Worm (Caenorhabditis elegans) whole organism, late embryonic: ENCODE measurements around the gene T20B12.7.

Experiments
- C38D4.7 ChIP-seq: fragments of 200-800 bp; sonication (Bioruptor generic); optimal IDR thresholded peaks from 2 replicates; lab custom pipeline; 2018; ENCODE audit warnings: mild to moderate bottlenecking, missing genetic modification characterization, moderate library complexity, missing compliant biosample characterization
- K02D7.2 ChIP-seq: sonication (generic microtip); optimal IDR thresholded peaks from 2 replicates; lab custom pipeline; 2017; ENCODE audit warnings: mild to moderate bottlenecking, missing genetic modification characterization, missing compliant biosample characterization
- T23F11.4 ChIP-seq: fragments of 200-800 bp; sonication (Bioruptor generic); optimal IDR thresholded peaks from 2 replicates; lab custom pipeline; 2018; ENCODE audit warnings: mild to moderate bottlenecking, missing genetic modification characterization, missing compliant biosample characterization
- Y22D7AL.16 ChIP-seq: sonication (generic microtip); optimal IDR thresholded peaks from 2 replicates; lab custom pipeline; 2016; ENCODE audit warnings: missing genetic modification characterization, missing compliant biosample characterization
- ama-1 ChIP-seq: fragments of 150-350 bp; optimal IDR thresholded peaks from 2 replicates; lab custom pipeline; 2014
- ceh-18 ChIP-seq: sonication (generic microtip); optimal IDR thresholded peaks from 2 replicates; lab custom pipeline; 2016; ENCODE audit warnings: missing genetic modification characterization, missing compliant biosample characterization
- ceh-19 ChIP-seq: fragments of 200-800 bp; sonication (Bioruptor generic); optimal IDR thresholded peaks from 2 replicates; lab custom pipeline; 2018; ENCODE audit warnings: mild to moderate bottlenecking, missing genetic modification characterization, missing compliant biosample characterization
- ceh-31 ChIP-seq: sonication (generic microtip); optimal IDR thresholded peaks from 2 replicates; lab custom pipeline; 2016; ENCODE audit warnings: missing genetic modification characterization, missing compliant biosample characterization
- ceh-34 ChIP-seq: sonication (generic microtip); optimal IDR thresholded peaks from 2 replicates; lab custom pipeline; 2016; ENCODE audit warnings: mild to moderate bottlenecking, missing genetic modification characterization, missing compliant biosample characterization
- ceh-6 ChIP-seq: fragments of 200-800 bp; sonication (Bioruptor generic); optimal IDR thresholded peaks from 2 replicates; lab custom pipeline; 2018; ENCODE audit warnings: mild to moderate bottlenecking, missing genetic modification characterization, missing compliant biosample characterization
- che-1 ChIP-seq: sonication (generic microtip); optimal IDR thresholded peaks from 2 replicates; lab custom pipeline; 2016; ENCODE audit warnings: mild to moderate bottlenecking, missing genetic modification characterization, missing compliant biosample characterization
- elt-2 ChIP-seq: sonication (generic microtip); optimal IDR thresholded peaks from 2 replicates; lab custom pipeline; 2016; ENCODE audit warnings: missing genetic modification reagents, missing genetic modification characterization, missing compliant biosample characterization
- fkh-10 ChIP-seq: fragments of 150-350 bp; optimal IDR thresholded peaks from 2 replicates; lab custom pipeline; 2014; ENCODE audit warnings: missing biosample characterization, missing genetic modification reagents, missing genetic modification characterization
- gmeb-2 ChIP-seq: sonication (generic microtip); optimal IDR thresholded peaks from 2 replicates; lab custom pipeline; 2016; ENCODE audit warnings: missing genetic modification characterization, inconsistent platforms, missing compliant biosample characterization
- hlh-15 ChIP-seq: sonication (generic microtip); optimal IDR thresholded peaks from 2 replicates; lab custom pipeline; 2016; ENCODE audit warnings: missing genetic modification characterization, missing compliant biosample characterization
- hlh-30 ChIP-seq: sonication (generic microtip); optimal IDR thresholded peaks from 2 replicates; lab custom pipeline; 2017; ENCODE audit warnings: antibody characterized with exemption, missing genetic modification characterization, missing compliant biosample characterization; ENCODE audit not compliant: insufficient read depth
- lim-6 ChIP-seq: sonication (generic microtip); optimal IDR thresholded peaks from 2 replicates; lab custom pipeline; 2016; ENCODE audit warnings: missing genetic modification characterization, missing compliant biosample characterization
- nfya-1 ChIP-seq: sonication (generic microtip); optimal IDR thresholded peaks from 2 replicates; lab custom pipeline; 2017; ENCODE audit warnings: missing genetic modification characterization, mild to moderate bottlenecking, missing compliant biosample characterization, antibody characterized with exemption, moderate library complexity
- nhr-11 ChIP-seq: fragments of 150-350 bp; optimal IDR thresholded peaks from 2 replicates; lab custom pipeline; 2014; ENCODE audit warnings: missing biosample characterization, missing genetic modification characterization
- npax-4 ChIP-seq: sonication (generic microtip); optimal IDR thresholded peaks from 2 replicates; lab custom pipeline; 2016; ENCODE audit warnings: missing genetic modification characterization, missing compliant biosample characterization
- odd-2 ChIP-seq: sonication (generic microtip); optimal IDR thresholded peaks from 2 replicates; lab custom pipeline; 2017; ENCODE audit warnings: antibody characterized with exemption, mild to moderate bottlenecking, missing genetic modification characterization, missing compliant biosample characterization
- pag-3 ChIP-seq: sonication (generic microtip); optimal IDR thresholded peaks from 2 replicates; lab custom pipeline; 2016; ENCODE audit warnings: missing compliant biosample characterization, missing genetic modification characterization, borderline replicate concordance
- pax-1 ChIP-seq: fragments of 150-350 bp; optimal IDR thresholded peaks from 2 replicates; lab custom pipeline; 2014; ENCODE audit warnings: missing biosample characterization, missing genetic modification characterization
- pha-2 ChIP-seq: sonication (generic microtip); optimal IDR thresholded peaks from 2 replicates; lab custom pipeline; 2017; ENCODE audit warnings: mild to moderate bottlenecking, missing genetic modification characterization, missing compliant biosample characterization
- pha-4 ChIP-seq: fragments of 150-350 bp; optimal IDR thresholded peaks from 2 replicates; lab custom pipeline; 2018; ENCODE audit warnings: missing biosample characterization, missing genetic modification reagents, missing genetic modification characterization
- pqm-1 ChIP-seq: sonication (generic microtip); optimal IDR thresholded peaks from 2 replicates; lab custom pipeline; 2016; ENCODE audit warnings: missing genetic modification characterization, missing compliant biosample characterization
- ref-2 ChIP-seq: sonication (generic microtip); optimal IDR thresholded peaks from 2 replicates; lab custom pipeline; 2016; ENCODE audit warnings: missing genetic modification characterization, missing compliant biosample characterization
- rnt-1 ChIP-seq: sonication (generic microtip); optimal IDR thresholded peaks from 2 replicates; lab custom pipeline; 2016; ENCODE audit warnings: missing genetic modification characterization, missing compliant biosample characterization
- syd-9 ChIP-seq: sonication (generic microtip); optimal IDR thresholded peaks from 2 replicates; lab custom pipeline; 2016; ENCODE audit warnings: mild to moderate bottlenecking, missing genetic modification characterization, moderate library complexity, missing compliant biosample characterization
- tbx-2 ChIP-seq: sonication (generic microtip); optimal IDR thresholded peaks from 2 replicates; lab custom pipeline; 2016; ENCODE audit warnings: missing genetic modification characterization, missing compliant biosample characterization
- tbx-7 ChIP-seq: sonication (generic microtip); optimal IDR thresholded peaks from 2 replicates; lab custom pipeline; 2016; ENCODE audit warnings: missing genotype, missing genetic modification characterization, missing compliant biosample characterization
- unc-3 ChIP-seq, 2 experiments: fragments of 200-800 bp in 1 of 2; sonication (Bioruptor generic) in 1 of 2; sonication (generic microtip) in 1 of 2; conservative IDR thresholded peaks in 1 of 2; optimal IDR thresholded peaks in 1 of 2; 2 replicates each; pipeline versions ENCODE4 v1.3.6 to Lab custom; 2016 to 2022; ENCODE audit warnings: missing compliant biosample characterization in 2 of 2, missing genetic modification characterization in 2 of 2, missing genetic modification reagents in 1 of 2
- unc-42 ChIP-seq: sonication (generic microtip); optimal IDR thresholded peaks from 2 replicates; lab custom pipeline; 2016; ENCODE audit warnings: missing genotype, missing genetic modification characterization, missing compliant biosample characterization
- unc-86 ChIP-seq: sonication (generic microtip); optimal IDR thresholded peaks from 2 replicates; lab custom pipeline; 2016; ENCODE audit warnings: missing genetic modification characterization, missing compliant biosample characterization

T20B12.7 gene

DNA sequence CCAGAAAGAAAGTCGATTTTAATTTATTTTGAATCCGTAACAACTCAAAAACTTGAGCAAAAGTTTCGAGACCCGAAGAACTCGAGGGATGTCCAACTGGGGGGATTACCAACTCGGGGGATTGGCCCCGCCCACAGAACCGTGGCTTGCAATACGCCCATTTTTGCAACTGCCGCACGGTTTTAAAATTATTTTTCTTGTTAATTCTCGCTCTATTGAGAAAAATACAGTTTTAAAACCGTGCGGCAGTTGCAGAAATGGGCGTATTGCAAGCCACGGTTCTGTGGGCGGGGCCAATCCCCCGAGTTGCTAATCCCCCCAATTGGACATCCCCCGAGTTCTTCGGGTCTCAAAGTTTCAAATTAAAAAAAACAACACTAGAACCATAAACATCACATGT, 7.7 kb upstream of the T20B12.7 start:
- peak; percentile 27 for TF ChIP-seq tbx-2 (tag; lab: Kevin White, UChicago)

DNA sequence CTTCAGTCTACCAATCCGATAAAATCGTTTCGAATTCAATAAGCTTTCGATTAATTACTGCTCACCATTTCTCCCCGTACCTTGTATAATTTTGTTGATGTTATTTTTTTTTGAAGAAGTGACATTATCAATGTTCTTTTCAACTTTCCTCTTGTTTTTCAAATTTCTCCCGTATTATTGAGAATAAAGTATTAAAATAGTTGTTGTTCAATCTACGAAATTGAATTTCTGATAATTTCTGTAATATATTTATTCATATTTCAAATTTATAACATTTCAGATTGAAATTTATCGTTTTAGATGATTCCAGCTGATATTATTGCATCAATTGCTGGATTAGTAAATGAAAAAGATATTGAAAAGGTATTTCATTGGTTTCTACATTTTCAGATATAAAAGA, 7.1 kb upstream of the T20B12.7 start, which contains the start of gene trd-1:
Gene trd-1, plus strand, starts transcription at position 301 of the 400 bp plus-strand sequence.
- TF ChIP-seq nfya-1 (no peak), gmeb-2 (no peak), unc-86 (tag; lab: Kevin White, UChicago) (no peak), hlh-15 (tag; lab: Kevin White, UChicago) (no peak), hlh-30 (tag; lab: Kevin White, UChicago) (no peak), elt-2 (no peak), unc-3 (GFP tag; conservative IDR thresholded peaks at IDR 0.05; lab: Robert Waterston, UW) (no peak), unc-3 (tag; optimal IDR thresholded peaks at IDR 0.05; lab: Kevin White, UChicago) (no peak), pha-2 (tag; lab: Kevin White, UChicago) (no peak), ceh-6 (no peak), unc-42 (tag; lab: Kevin White, UChicago) (no peak)
- TF ChIP-seq, all 69 proteins: peak for 0

DNA sequence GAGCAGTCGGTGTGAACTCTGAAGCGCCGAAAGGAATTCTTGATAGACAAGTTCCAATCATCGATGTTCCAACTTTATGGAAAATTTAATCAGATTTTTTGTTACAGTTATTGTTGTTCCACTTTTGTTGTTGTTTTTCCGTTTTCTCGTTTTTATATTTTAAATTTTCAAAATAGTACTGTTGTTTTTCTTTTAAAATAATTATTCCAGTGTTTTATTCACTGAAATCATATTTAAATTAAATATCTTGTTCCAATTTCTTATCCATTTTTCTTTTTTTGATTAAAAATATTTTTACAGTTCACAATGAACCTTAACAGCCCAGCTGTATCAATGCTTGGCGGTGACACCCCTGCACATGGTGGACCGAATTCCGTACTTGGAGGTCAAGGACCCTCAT, 4.9 kb upstream of the T20B12.7 start, which contains the start of gene tbp-1:
Gene tbp-1, plus strand, starts transcription at position 301 of the 400 bp plus-strand sequence.
- TF ChIP-seq T23F11.4 (GFP tag; lab: Kevin White, UChicago), result no peak
- no peak for TF ChIP-seq pax-1 (tag; lab: Kevin White, UChicago)
- no peak for TF ChIP-seq K02D7.2
- no peak for TF ChIP-seq ceh-34
- no peak for TF ChIP-seq npax-4 (tag; lab: Kevin White, UChicago)
- no peak for TF ChIP-seq unc-86 (tag; lab: Kevin White, UChicago)
- no peak for TF ChIP-seq lim-6 (tag; lab: Kevin White, UChicago)
- no peak for TF ChIP-seq ceh-18 (tag; lab: Kevin White, UChicago)
- TF ChIP-seq Y22D7AL.16 (tag; lab: Kevin White, UChicago), result no peak

DNA sequence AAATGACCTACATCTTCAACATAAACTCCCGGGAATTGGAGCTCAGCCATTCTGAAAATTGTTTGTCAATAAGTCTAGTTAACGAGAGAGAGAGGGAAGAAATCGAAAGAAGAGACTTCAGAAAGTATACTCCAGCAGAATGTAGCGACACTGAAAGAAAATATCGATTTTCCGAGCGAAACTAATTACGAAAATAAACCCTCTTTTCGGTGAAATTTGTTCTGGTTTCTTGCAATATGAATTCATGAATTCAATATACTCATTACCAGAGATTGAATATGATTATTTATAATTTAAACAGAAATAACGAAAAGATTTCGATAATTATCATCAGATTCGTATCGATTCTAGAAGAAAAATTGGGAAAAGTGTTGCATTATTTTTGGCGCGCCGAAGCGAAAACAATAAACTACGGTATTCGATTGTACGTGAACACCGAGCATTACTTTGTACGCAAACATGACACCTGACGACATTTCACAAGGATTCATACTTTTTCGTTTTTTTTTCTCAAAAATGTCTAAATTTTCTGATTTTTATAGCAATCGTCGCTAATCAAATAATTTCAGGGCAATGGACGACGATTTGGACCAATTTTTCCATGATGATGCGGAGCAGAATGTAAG, 2.8 kb upstream of the T20B12.7 start, which contains the start of the genes hmg-4 and T20B12.3:
Gene hmg-4, minus strand, starts transcription at position 51 of the 626 bp plus-strand sequence.
Gene T20B12.3, plus strand, starts transcription at position 570 of the 626 bp plus-strand sequence.
- TF ChIP-seq pqm-1 (tag; lab: Kevin White, UChicago), result no peak
- no peak for TF ChIP-seq nhr-11 (tag; lab: Kevin White, UChicago)
- TF ChIP-seq lim-6 (tag; lab: Kevin White, UChicago), result no peak
- TF ChIP-seq hlh-30 (tag; lab: Kevin White, UChicago), result no peak
- TF ChIP-seq unc-3 (GFP tag; conservative IDR thresholded peaks at IDR 0.05; lab: Robert Waterston, UW), result no peak
- no peak for TF ChIP-seq unc-3 (tag; optimal IDR thresholded peaks at IDR 0.05; lab: Kevin White, UChicago)
- TF ChIP-seq odd-2 (tag; lab: Kevin White, UChicago), result no peak
- no peak for TF ChIP-seq tbx-7 (tag; lab: Kevin White, UChicago)
- peak; percentile 16 for TF ChIP-seq unc-42 (tag; lab: Kevin White, UChicago)
- no peak for TF ChIP-seq pha-4 (tag; lab: Kevin White, UChicago)
- TF ChIP-seq rnt-1 (tag; lab: Kevin White, UChicago), result no peak
- TF ChIP-seq fkh-10 (GFP tag; lab: Kevin White, UChicago), result no peak
- TF ChIP-seq C38D4.7 (GFP tag; lab: Kevin White, UChicago), result no peak
- no peak for TF ChIP-seq ama-1 (lab: Kevin White, UChicago)
- TF ChIP-seq ceh-19, result no peak
- no peak for TF ChIP-seq pag-3 (tag; lab: Kevin White, UChicago)
- peak; percentile 44 for TF ChIP-seq nfya-1
- no peak for TF ChIP-seq elt-2
- no peak for TF ChIP-seq che-1
- peak; percentile 38 for TF ChIP-seq ceh-31 (tag; lab: Kevin White, UChicago)
- TF ChIP-seq ref-2 (tag; lab: Kevin White, UChicago), result no peak
- no peak for TF ChIP-seq syd-9 (tag; lab: Kevin White, UChicago)
